Worm (Caenorhabditis elegans): ENCODE data around the gene F53E4.2.

DNA sequence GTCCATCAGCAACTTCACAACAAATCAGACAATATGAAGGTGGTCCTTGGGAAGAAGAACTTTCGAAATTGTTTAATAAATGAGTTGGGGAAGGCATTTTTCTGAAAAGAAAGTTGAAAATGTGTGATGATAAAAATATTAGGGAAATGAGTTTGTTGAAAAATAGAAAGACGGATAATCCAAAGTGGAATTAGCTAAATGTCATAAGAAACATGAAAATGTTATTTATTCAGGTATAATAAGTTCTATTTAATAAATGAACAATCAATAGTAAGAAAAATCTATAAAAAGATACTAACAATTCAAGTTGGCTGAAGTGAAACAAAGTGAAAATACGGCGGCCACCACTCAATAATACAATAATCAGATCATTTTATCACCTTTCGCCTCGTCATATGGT, 48.0 kb downstream of the F53E4.2 start, which contains the start of gene nhr-53:
- TF ChIP-seq aly-2 (tag; optimal IDR thresholded peaks at IDR 0.05): no peak
- no peak for TF ChIP-seq unc-62 (GFP tag; optimal IDR thresholded peaks at IDR 0.05)
- no peak for TF ChIP-seq nhr-77 (tag; optimal IDR thresholded peaks at IDR 0.05)
- no peak for TF ChIP-seq nhr-6 (tag; optimal IDR thresholded peaks at IDR 0.05)
- no peak for TF ChIP-seq elt-3 (tag; optimal IDR thresholded peaks at IDR 0.05)
- no peak for TF ChIP-seq skn-1 (tag; optimal IDR thresholded peaks at IDR 0.05)
